Worm (Caenorhabditis elegans): Measurements from ENCODE around the gene nmt-1.

DNA sequence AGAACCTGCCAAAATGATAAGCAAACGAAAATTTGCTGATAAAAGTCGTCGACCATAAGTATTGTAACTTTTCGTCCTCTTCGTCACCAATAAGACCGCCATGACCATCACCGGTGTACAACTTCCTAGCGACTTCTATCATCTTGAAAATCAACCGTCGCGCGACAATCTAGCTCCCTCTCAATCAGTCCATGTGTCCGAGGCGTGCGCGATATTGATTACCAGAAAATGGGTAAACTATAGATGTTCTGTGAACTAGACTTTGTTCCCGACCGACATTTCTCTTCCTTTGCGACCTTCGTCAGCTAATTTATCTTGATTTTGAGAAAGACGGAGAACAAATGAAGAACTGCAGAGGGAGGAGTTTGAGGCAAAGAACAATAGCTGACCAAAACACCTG lies 29.2 kb upstream of the nmt-1 start:
- no peak for TF ChIP-seq nhr-11 (tag; optimal IDR thresholded peaks at IDR 0.05)
- TF ChIP-seq ceh-82 (tag; optimal IDR thresholded peaks at IDR 0.05), result no peak
- TF ChIP-seq lin-39 (tag; optimal IDR thresholded peaks at IDR 0.05), result no peak
- peak; percentile 26 for TF ChIP-seq fos-1 (tag; optimal IDR thresholded peaks at IDR 0.05)
- peak in 1 of 2 experiments; percentile 14 for TF ChIP-seq mdl-1 (tag; optimal IDR thresholded peaks at IDR 0.05)
- TF ChIP-seq lin-13 (GFP tag; optimal IDR thresholded peaks at IDR 0.05), result no peak
